Fruit fly (Drosophila melanogaster): ENCODE measurements around the gene stg1.

DNA sequence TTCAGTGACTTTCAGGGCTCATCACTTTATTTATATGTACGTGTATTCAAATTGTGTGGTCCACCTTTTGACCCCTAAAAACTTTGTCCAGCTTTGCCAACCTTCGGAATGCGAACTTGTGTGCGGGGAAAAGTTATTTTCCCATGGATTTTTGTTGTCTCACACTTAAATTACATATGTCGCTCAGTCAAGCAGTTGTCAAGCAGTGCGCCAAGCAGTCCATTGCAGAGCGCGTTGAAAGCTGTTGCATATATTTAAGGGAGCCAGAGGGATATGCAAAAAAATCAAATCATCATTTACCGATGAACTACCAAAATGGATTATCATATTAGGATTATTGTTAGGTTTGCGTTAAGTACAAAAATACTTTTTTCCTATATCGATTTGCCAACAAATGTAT is 10.4 kb upstream of the stg1 start:
- TF ChIP-seq OdsH (GFP tag; optimal IDR thresholded peaks at IDR 0.05) (no peak), Sp1 (GFP tag; optimal IDR thresholded peaks at IDR 0.05) (no peak), HLH106 (tag; optimal IDR thresholded peaks at IDR 0.05) (no peak), br (GFP tag; optimal IDR thresholded peaks at IDR 0.05) (no peak), Dfd (GFP tag; optimal IDR thresholded peaks at IDR 0.05) (no peak), Hr78 (GFP tag; optimal IDR thresholded peaks at IDR 0.05) (no peak), sage (GFP tag; optimal IDR thresholded peaks at IDR 0.05) (no peak), CG9705 (GFP tag; optimal IDR thresholded peaks at IDR 0.05) (no peak), Dif (GFP tag; optimal IDR thresholded peaks at IDR 0.05; ENCODE audit: partially characterized antibody) (no peak), ey (GFP tag; optimal IDR thresholded peaks at IDR 0.05) (no peak), usp (GFP tag; optimal IDR thresholded peaks at IDR 0.05) (no peak), foxo (GFP tag; optimal IDR thresholded peaks at IDR 0.05) (no peak), pan (optimal IDR thresholded peaks at IDR 0.05) (no peak)

Data from whole organism, wandering third instar larva.